Fruit fly (Drosophila melanogaster) whole organism: ENCODE results near the gene CG9641.

ENCODE experiments used
- CG8478 ChIP-seq: fragments of >200 bp; optimal IDR thresholded peaks from 2 replicates; lab custom pipeline; 2018; ENCODE audit warnings: inconsistent platforms
- Dll ChIP-seq: fragments of >200 bp; optimal IDR thresholded peaks from 2 replicates; lab custom pipeline; 2017
- EcR ChIP-seq, 2 experiments: fragments of >200 bp; optimal IDR thresholded peaks; 2 replicates each; lab custom pipeline; 2017; ENCODE audit warnings: missing biosample characterization in 2 of 2, missing genetic modification characterization in 2 of 2, missing genetic modification reagents in 2 of 2
- pan ChIP-seq: fragments of >200 bp; optimal IDR thresholded peaks from 2 replicates; lab custom pipeline; 2017
- psq ChIP-seq: fragments of >200 bp; optimal IDR thresholded peaks from 2 replicates; lab custom pipeline; 2017
- usp ChIP-seq: fragments of >200 bp; optimal IDR thresholded peaks from 2 replicates; lab custom pipeline; 2017; ENCODE audit warnings: missing biosample characterization, missing genetic modification characterization, mixed read lengths

Gene CG9641

DNA sequence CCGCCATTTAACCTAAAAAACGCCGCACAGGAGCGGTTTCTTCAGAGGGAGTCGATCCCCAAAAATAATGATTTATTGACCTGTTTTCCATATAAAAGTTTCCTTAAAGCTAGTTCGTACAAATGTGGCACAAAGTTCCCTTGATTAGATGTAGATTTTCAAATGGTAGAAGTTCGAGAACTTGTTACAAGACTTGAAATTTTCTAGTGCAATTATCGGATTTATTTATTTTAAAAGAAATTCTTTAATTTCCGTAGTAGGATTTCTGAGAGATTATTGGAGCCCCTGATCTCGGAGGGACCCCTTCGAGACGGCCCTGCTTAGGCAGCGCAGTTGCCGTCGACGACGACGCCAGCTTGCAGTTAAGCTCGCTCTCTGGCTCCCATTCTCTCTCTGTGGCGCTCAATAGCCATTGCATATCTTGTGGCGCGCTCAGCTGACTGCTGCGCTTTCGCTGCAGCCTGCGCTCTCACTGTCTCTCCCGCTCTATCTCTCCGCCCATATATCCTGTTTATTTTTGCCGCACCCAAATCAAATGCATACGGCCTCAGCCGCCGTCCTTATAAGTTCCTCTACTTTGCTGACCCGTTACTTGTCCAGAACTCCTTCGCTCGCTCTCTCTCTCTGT is 19.0 kb downstream of the CG9641 start:
- TF ChIP-seq EcR (GFP tag; optimal IDR thresholded peaks at IDR 0.05; lab: Kevin White, UChicago) (no peak), psq (no peak), CG8478 (no peak), usp (GFP tag; lab: Kevin White, UChicago) (no peak), Dll (no peak), pan (lab: Kevin White, UChicago) (no peak)

DNA sequence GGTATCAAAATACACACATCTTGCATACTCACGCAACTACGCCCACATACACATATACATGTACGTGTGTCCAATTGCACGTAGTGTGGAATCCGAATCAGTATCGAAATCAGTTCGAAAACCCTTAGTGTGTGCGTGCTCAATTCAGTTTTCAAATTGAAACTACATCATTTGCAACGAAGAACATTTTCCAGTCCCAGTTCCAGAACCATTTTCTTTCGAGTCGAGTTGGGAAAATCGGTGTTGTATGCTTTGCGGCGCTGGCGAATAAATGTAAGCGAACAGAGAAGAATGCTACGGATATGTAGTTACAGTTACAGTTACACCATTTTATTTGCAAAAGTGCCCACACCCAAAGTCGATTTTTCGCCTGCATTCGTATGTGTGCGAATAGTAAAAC is 19.7 kb downstream of the CG9641 start:
- TF ChIP-seq pan (lab: Kevin White, UChicago), result no peak
- no peak for TF ChIP-seq CG8478
- TF ChIP-seq psq, result no peak
- TF ChIP-seq usp (GFP tag; lab: Kevin White, UChicago), result no peak
- no peak for TF ChIP-seq EcR (GFP tag; optimal IDR thresholded peaks at IDR 0.05; lab: Kevin White, UChicago)

DNA sequence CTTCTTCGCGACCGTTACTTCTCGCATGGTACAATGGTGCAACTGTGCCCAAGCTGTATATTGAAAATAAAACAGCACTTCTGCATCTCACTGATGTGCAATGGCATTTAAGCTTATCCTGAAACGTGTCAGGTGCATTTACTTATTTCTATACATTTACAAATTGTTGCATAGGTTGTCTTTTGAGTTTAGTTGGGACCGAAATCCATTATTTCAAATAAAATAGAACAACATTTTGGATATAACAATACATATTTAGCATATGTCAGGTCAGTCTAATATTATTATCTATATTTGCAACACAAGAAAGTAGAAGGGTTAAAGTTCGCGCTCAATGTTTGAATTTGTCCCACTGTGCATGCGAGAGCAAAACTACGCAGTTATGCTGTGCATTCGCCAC is 20.3 kb downstream of the CG9641 start:
- TF ChIP-seq EcR (GFP tag; optimal IDR thresholded peaks at IDR 0.05; lab: Kevin White, UChicago) (no peak), CG8478 (no peak), pan (lab: Kevin White, UChicago) (no peak), usp (GFP tag; lab: Kevin White, UChicago) (no peak), psq (no peak), Dll (no peak)

DNA sequence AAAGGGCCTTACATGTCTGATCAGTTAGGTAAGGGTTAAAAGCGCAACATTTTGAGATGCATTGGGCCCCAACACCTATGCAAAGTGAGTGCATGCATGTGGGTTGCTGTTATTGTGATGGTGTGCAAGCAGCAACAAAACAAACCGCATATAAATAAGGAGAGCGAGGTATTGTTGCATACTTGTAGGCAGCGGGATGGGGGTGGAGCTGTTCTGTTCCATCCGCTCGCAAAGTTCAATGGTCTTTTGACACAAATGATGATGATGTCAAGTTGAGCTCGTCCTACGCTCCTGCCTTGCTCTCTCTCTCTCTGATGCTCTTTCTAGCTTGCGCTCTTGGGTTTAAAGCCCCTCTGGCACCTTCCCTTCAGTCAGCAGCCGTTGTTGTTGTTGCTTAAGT is 21.0 kb downstream of the CG9641 start:
- peak; percentile 46 for TF ChIP-seq Dll
- TF ChIP-seq EcR (GFP tag; optimal IDR thresholded peaks at IDR 0.05; lab: Kevin White, UChicago), result peak in 1 of 2 experiments; percentile 90
- no peak for TF ChIP-seq usp (GFP tag; lab: Kevin White, UChicago)
- peak; percentile 6 for TF ChIP-seq CG8478

DNA sequence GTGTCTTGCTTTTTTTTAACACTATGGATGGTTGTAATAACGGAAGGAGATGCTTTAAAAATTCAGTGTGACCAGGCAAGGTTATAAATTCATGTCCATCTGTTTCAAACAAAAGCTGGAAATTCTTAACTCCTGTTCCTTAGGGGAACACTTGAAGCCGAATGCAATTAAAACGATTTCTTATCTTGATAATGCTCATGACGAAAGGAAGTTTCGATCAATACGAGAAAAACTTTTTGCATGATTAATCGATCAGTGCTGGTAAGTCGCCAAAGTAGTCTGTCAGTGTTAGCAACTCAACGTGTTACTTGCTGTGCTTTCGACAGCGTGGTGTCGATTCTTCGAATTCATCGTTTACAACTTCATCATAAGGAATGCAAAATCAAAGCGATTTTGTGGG is 22.2 kb downstream of the CG9641 start, which contains the start of gene Rbp9:
Rbp9 (plus strand) TSS at position 291 of the 400 bp plus-strand sequence.
- TF ChIP-seq Dll, result no peak
- no peak for TF ChIP-seq psq
- TF ChIP-seq CG8478, result no peak
- TF ChIP-seq usp (GFP tag; lab: Kevin White, UChicago), result no peak
- no peak for TF ChIP-seq EcR (GFP tag; optimal IDR thresholded peaks at IDR 0.05; lab: Kevin White, UChicago)
- no peak for TF ChIP-seq pan (lab: Kevin White, UChicago)

DNA sequence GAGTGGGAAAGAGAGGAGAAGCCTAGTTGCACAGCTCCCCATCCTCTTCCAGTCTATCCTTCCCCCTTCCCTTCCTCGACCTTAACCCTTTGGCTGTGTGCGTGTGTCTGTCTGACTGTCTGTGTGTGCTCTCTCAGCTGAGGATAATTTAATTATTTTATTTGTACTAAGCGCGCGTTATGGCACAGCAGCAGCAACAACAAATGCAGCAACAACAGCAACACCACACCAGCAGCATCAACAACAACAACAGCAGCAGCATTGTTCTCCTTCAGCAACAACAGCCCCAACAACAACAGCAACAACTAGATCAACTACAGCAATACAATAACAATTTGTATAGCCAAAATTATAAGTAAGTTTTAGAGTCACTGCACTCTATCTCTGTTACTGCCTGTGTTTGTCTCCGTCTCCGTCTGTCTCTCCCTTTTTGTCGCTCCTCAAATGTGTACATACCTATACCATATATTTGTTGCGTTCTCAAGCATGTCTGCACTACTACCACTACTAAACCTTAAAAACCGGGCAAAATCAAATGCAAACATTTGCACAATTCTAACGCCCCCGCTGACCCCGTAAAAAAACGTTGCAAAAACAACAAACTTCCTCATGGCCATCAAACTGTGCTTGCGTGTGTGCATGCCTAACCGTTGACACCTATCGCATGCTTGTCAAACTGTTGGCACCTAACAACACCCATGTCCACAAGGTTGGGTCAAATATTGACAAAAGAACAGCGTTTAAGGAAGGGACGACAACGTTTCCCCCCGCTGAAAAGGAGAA is 31.0 kb downstream of the CG9641 start:
- no peak for TF ChIP-seq psq
- no peak for TF ChIP-seq Dll
- TF ChIP-seq CG8478, result no peak
- TF ChIP-seq pan (lab: Kevin White, UChicago), result no peak

DNA sequence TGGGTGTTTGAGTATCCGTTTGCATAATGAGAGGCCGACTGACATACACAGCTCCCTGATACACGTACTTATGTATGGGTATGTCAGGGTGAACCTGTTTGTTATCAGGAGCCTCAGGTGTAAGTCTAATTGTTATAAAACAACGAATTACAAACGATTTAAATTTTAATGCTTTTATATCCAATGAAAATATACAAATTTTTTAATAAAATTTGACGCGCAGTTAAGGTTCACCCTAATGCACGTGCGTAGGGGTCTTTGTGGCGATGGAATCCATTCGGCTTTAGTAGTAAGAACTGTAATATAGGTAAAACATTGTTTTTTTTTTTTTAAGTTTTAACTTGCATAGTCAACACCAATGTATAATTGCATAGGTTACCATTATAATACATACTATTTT is 32.2 kb downstream of the CG9641 start:
- TF ChIP-seq usp (GFP tag; lab: Kevin White, UChicago) (no peak), EcR (GFP tag; optimal IDR thresholded peaks at IDR 0.05; lab: Kevin White, UChicago) (no peak), pan (lab: Kevin White, UChicago) (no peak), Dll (no peak), CG8478 (no peak)

DNA sequence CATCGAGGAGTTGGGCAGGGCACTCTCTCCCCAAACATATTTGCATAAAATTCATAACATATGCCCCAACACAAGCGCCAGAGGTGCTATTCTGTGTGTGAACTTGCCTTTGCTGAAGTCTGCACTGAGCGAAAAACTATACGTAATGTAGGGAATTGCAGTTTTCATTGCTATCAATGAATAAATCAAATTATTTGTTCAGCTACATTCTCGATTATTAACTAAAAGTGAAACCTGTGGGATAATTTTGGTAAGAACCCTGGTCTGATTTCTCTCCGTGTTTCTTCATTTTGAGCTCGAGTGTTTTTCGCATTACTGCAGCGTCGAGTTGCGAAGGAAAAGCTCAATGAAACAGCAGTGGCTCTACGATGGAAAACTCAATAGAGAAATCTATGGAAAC is 34.0 kb downstream of the CG9641 start:
- TF ChIP-seq pan (lab: Kevin White, UChicago), result no peak

DNA sequence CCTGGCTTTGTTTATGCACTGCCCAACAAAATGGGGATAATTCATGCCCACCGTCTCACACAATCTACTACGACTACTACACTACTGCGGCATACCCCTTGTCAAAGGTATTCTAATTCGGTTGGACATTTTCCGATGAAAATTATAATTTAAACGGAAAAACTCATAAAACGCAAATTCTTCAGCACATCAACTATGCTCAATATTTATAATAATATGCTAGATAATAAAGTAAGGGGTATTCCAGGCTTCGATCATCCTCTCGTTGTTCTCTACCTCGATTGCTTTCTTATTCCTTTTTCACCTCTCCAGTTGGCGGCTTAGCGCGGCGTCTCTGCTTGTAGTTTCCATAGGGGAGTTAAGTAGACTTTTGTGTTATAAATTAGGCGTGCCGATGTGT is 35.3 kb downstream of the CG9641 start:
- TF ChIP-seq Dll (no peak), psq (no peak), CG8478 (no peak), pan (lab: Kevin White, UChicago) (no peak), EcR (GFP tag; optimal IDR thresholded peaks at IDR 0.05; lab: Kevin White, UChicago) (no peak), usp (GFP tag; lab: Kevin White, UChicago) (no peak)

DNA sequence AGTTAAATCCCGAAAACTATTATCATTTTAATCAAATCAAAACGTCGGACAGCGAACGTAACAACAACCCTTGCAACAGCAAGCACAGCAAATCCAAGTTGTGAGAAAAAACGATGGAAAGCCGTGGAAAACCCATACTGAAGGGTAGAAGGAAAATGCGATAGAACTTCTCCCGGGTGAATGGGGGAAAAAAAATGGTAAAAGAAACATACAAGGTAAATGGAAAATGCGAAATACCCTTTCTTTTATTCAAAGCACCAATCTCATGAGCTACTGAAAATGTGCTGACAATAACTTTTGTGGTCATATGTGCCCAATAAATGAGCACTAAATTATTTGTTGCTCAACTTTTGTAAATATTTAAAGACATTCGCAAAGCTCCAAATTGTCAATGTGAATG is 37.0 kb downstream of the CG9641 start:
- TF ChIP-seq EcR (GFP tag; optimal IDR thresholded peaks at IDR 0.05; lab: Kevin White, UChicago) (no peak), pan (lab: Kevin White, UChicago) (no peak), psq (no peak), usp (GFP tag; lab: Kevin White, UChicago) (no peak), CG8478 (no peak), Dll (no peak)

DNA sequence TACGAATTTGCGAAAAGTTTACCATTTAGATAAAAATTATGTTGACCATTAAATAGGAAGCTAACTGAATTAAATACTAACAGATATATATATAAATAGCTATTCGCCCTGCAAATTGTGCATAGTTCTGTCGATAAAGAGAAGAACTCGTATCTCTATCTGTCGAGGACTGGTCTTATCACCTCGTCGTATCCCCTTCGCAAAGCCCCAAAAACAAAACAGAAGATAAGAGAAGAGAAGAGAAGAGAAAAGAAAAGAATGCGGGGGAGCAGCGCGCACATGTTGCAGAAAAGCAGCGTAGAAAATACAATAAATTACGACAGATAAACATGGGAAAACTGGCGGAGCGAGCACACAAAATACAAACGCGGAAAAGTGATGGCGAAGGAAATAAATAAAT is 41.0 kb downstream of the CG9641 start:
- TF ChIP-seq psq (no peak), Dll (no peak), usp (GFP tag; lab: Kevin White, UChicago) (no peak), EcR (GFP tag; optimal IDR thresholded peaks at IDR 0.05; lab: Kevin White, UChicago) (no peak), pan (lab: Kevin White, UChicago) (no peak), CG8478 (no peak)

DNA sequence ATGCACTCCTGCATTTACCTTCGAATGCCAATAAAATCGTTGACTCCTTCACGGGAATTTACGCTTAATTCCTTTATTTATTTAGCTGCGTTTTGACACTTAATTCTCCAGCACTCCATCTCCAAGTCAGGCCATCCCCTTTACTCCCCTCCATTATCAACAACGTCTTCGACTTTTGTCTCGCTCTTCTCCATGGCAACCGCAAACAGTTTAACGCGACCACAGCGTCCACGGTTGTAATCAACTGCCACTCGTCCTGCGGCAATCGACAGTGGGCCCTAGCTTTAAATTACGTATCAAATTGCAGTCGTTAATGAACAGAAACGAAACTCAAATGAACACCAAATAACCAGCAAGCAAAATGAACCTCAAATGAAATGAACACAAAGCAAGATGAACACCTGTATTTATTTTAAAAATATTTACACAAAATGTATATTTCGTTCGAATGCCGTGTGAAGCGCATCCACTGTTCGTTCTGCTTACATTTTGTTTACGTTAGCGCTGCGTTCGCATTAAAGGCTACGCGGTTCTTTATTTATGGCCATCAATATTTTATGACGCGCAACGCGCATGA is 45.0 kb downstream of the CG9641 start:
- TF ChIP-seq usp (GFP tag; lab: Kevin White, UChicago) (no peak), EcR (GFP tag; optimal IDR thresholded peaks at IDR 0.05; lab: Kevin White, UChicago) (no peak), psq (no peak), CG8478 (no peak), Dll (no peak), pan (lab: Kevin White, UChicago) (no peak)

DNA sequence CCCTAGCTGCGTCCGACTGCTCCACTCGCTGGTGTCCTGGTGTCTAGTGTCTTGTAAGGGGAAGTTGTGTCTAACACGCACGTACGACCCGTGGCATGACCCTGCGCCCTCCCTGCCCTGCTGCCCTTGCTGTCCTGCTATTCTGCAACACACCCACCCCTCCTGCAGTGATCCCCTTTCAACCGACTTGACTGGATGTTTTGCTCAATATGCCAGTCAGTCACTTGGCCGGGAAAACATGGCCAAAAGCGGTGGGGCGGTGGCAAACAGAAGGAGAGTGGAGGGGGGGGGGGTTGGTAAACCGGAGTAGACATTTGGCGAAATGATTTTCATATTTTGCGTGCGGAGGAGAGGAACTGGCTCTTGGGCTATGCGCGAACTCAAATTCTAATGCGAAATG is 46.0 kb downstream of the CG9641 start:
- TF ChIP-seq EcR (GFP tag; optimal IDR thresholded peaks at IDR 0.05; lab: Kevin White, UChicago) (no peak), Dll (no peak), usp (GFP tag; lab: Kevin White, UChicago) (no peak), CG8478 (no peak), psq (no peak), pan (lab: Kevin White, UChicago) (no peak)
